Worm (Caenorhabditis elegans) whole organism, L1 larva: ENCODE results near the gene W05B10.4.

Experiments
- egl-27 ChIP-seq, 2 experiments: fragments of 150-350 bp in 1 of 2; sonication (generic microtip); optimal IDR thresholded peaks; 3 replicates each; lab custom pipeline; 2017 to 2018; ENCODE audit warnings: missing biosample characterization in 2 of 2, missing genetic modification characterization in 2 of 2, missing genetic modification reagents in 2 of 2
- jun-1 ChIP-seq: fragments of 150-350 bp; optimal IDR thresholded peaks from 2 replicates; lab custom pipeline; 2014; ENCODE audit warnings: missing biosample characterization, missing genetic modification reagents, missing genetic modification characterization
- lsy-2 ChIP-seq, 2 experiments: fragments of 150-350 bp; optimal IDR thresholded peaks; 2 replicates each; lab custom pipeline; 2014; ENCODE audit warnings: missing biosample characterization in 2 of 2, missing genetic modification characterization in 2 of 2
- nhr-11 ChIP-seq: fragments of 150-350 bp; optimal IDR thresholded peaks from 2 replicates; lab custom pipeline; 2014; ENCODE audit warnings: missing biosample characterization, missing genetic modification characterization
- nhr-12 ChIP-seq: sonication (generic microtip); optimal IDR thresholded peaks from 2 replicates; lab custom pipeline; 2017; ENCODE audit warnings: missing biosample characterization, missing genetic modification characterization
- nhr-90 ChIP-seq: sonication (generic microtip); optimal IDR thresholded peaks from 2 replicates; lab custom pipeline; 2016; ENCODE audit warnings: mild to moderate bottlenecking, missing genetic modification characterization, missing compliant biosample characterization; ENCODE audit not compliant: poor library complexity
- pax-3 ChIP-seq: fragments of 200-800 bp; sonication (Bioruptor generic); optimal IDR thresholded peaks from 2 replicates; lab custom pipeline; 2018; ENCODE audit warnings: mild to moderate bottlenecking, missing genetic modification characterization, moderate library complexity, missing compliant biosample characterization
- sox-4 ChIP-seq: sonication (generic microtip); optimal IDR thresholded peaks from 2 replicates; lab custom pipeline; 2016; ENCODE audit warnings: missing genetic modification characterization, missing compliant biosample characterization
- unc-130 ChIP-seq: fragments of 150-350 bp; optimal IDR thresholded peaks from 2 replicates; lab custom pipeline; 2017; ENCODE audit warnings: missing biosample characterization, missing genetic modification characterization, inconsistent platforms

ce11 chrV:12673745-12674144 lies 5.7 kb downstream of the W05B10.4 start:
- TF ChIP-seq lsy-2 (tag; optimal IDR thresholded peaks at IDR 0.05; lab: Kevin White, UChicago) (no peak), unc-130 (tag; lab: Kevin White, UChicago) (no peak), nhr-12 (no peak), sox-4 (tag; lab: Kevin White, UChicago) (no peak), jun-1 (tag; lab: Kevin White, UChicago) (no peak), egl-27 (tag; optimal IDR thresholded peaks at IDR 0.05; lab: Kevin White, UChicago) (no peak), nhr-90 (tag; lab: Kevin White, UChicago) (no peak), pax-3 (tag; lab: Kevin White, UChicago) (no peak), nhr-11 (no peak)
